Fruit fly (Drosophila melanogaster) whole organism, pupa: ENCODE measurements around the gene Gr8a.

Experiments used
- CG13204 ChIP-seq: fragments of 200-800 bp; sonication (Bioruptor generic); optimal IDR thresholded peaks from 2 replicates; lab custom pipeline; 2018; ENCODE audit warnings: missing biosample characterization, mild to moderate bottlenecking, missing genetic modification characterization, moderate library complexity
- CG8301 ChIP-seq: fragments of 200-800 bp; sonication (Bioruptor generic); optimal IDR thresholded peaks from 2 replicates; lab custom pipeline; 2018; ENCODE audit warnings: missing biosample characterization, mild to moderate bottlenecking, missing genetic modification characterization

DNA sequence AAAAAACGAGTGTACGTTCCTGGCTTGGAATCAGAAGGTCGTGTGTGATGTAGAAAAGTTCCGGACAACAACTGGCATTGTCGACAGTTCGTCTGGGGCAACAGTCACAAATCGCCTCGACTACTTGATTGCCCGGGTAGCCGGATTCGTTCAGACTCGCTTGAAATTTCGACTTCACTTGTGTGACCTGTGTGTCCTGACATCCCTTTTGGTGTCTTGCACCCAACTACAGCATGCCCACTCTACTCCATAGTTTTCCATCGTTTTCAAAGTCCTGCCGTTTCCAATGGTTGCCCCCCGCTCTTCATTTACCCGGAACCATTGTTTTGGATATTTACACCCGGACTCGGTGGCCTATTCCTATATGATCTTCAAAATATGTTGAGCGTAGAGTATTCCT is 40.7 kb downstream of the Gr8a start, which contains the start of gene Erk7:
- TF ChIP-seq CG8301 (tag; lab: Kevin White, UChicago) (no peak), CG13204 (GFP tag; lab: Kevin White, UChicago) (no peak)
